Worm (Caenorhabditis elegans): ENCODE results near the gene xbx-6.

The xbx-6 gene

ce11 chrV:9689364-9689763, 13.5 kb upstream of the xbx-6 start (continued):
- TF ChIP-seq F37B4.10 (GFP tag; IDR thresholded peaks at IDR 0.05): no peak
- peak in 1 of 2 experiments; percentile 1 for TF ChIP-seq let-607 (tag; optimal IDR thresholded peaks at IDR 0.05)
- TF ChIP-seq ekl-4 (GFP tag; IDR thresholded peaks at IDR 0.05): peak; percentile 64; the same call in 1 of the 2 replicates
- no peak for TF ChIP-seq lsy-27 (tag; optimal IDR thresholded peaks at IDR 0.05; ENCODE audit: borderline replicate concordance, insufficient read depth)
- TF ChIP-seq lin-40 (tag; optimal IDR thresholded peaks at IDR 0.05): no peak
- TF ChIP-seq hlh-12 (tag; optimal IDR thresholded peaks at IDR 0.05): no peak
- no peak for TF ChIP-seq bed-2 (GFP tag; IDR thresholded peaks at IDR 0.05)
- no peak for TF ChIP-seq D2030.7 (GFP tag; IDR thresholded peaks at IDR 0.05)
- TF ChIP-seq tbx-9 (tag; optimal IDR thresholded peaks at IDR 0.05; ENCODE audit: borderline replicate concordance): no peak
- no peak for TF ChIP-seq ceh-40 (GFP tag; IDR thresholded peaks at IDR 0.05)
- TF ChIP-seq F33H1.4 (GFP tag; IDR thresholded peaks at IDR 0.05): no peak
- TF ChIP-seq nhr-27 (tag; optimal IDR thresholded peaks at IDR 0.05): no peak
- TF ChIP-seq Y53G8AR.9 (GFP tag; conservative IDR thresholded peaks at IDR 0.05): no peak
- TF ChIP-seq lin-54 (GFP tag; optimal IDR thresholded peaks at IDR 0.05): no peak
- TF ChIP-seq nhr-80 (tag; optimal IDR thresholded peaks at IDR 0.05): no peak
- TF ChIP-seq Y79H2A.3 (GFP tag; conservative IDR thresholded peaks at IDR 0.05): peak; percentile 83; the same call in 1 of the 2 replicates
- TF ChIP-seq F22D6.2 (tag; optimal IDR thresholded peaks at IDR 0.05): no peak
- TF ChIP-seq ceh-27 (GFP tag; optimal IDR thresholded peaks at IDR 0.05): no peak
- TF ChIP-seq ztf-18 (tag; optimal IDR thresholded peaks at IDR 0.05): no peak
- no peak for TF ChIP-seq hmg-20 (GFP tag; IDR thresholded peaks at IDR 0.05)
- TF ChIP-seq K12H6.12 (tag; optimal IDR thresholded peaks at IDR 0.05): no peak
- TF ChIP-seq xnd-1 (tag; optimal IDR thresholded peaks at IDR 0.05): no peak
- no peak for TF ChIP-seq gei-17 (GFP tag; optimal IDR thresholded peaks at IDR 0.05)
- no peak for TF ChIP-seq zfh-2 (GFP tag; conservative IDR thresholded peaks at IDR 0.05)
- no peak for TF ChIP-seq nfya-1 (tag; optimal IDR thresholded peaks at IDR 0.05; ENCODE audit: borderline replicate concordance, insufficient read depth)
- TF ChIP-seq B0035.1 (tag; optimal IDR thresholded peaks at IDR 0.05): no peak
- TF ChIP-seq C06A6.2 (GFP tag; conservative IDR thresholded peaks at IDR 0.05): no peak
- no peak for TF ChIP-seq mes-4 (tag; optimal IDR thresholded peaks at IDR 0.05)

DNA sequence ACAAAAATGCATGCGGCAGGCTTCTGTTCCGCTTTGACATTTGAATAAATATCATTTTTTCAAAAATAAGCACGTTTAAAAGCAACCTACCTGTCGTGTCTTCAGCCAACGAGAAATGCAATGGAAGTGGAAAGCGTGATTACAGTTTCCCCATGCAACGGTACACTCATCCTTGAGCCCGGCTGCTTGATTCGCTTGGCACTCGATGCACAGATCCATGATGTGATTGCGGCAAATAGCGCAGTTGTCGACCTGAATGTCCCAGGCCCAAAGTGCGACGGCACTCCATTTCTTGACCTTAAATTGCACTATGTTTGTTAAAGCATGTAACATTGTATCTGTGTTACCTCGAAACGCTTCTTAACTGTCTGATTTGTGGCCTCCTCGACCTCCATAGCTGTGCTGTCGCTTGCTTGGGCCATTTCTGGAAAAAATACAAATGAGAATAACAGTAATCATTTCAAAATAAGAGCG, 12.7 kb upstream of the xbx-6 start, which contains the start of gene rbx-1:
rbx-1 (minus strand) TSS at position 424 of the 474 bp plus-strand sequence.
- TF ChIP-seq repo-1 (tag; optimal IDR thresholded peaks at IDR 0.05) (no peak), Y79H2A.3 (GFP tag; conservative IDR thresholded peaks at IDR 0.05) (no peak), dpl-1 (GFP tag; optimal IDR thresholded peaks at IDR 0.05) (no peak), egl-18 (GFP tag; IDR thresholded peaks at IDR 0.05) (no peak), attf-6 (GFP tag; IDR thresholded peaks at IDR 0.05) (no peak), Y67H2A.10 (GFP tag; conservative IDR thresholded peaks at IDR 0.05) (no peak), let-607 (tag; optimal IDR thresholded peaks at IDR 0.05) (no peak), ztf-26 (tag; optimal IDR thresholded peaks at IDR 0.05) (no peak), F57C9.4 (tag; optimal IDR thresholded peaks at IDR 0.05) (no peak), Y56A3A.18 (GFP tag; IDR thresholded peaks at IDR 0.05) (no peak), B0035.1 (tag; optimal IDR thresholded peaks at IDR 0.05) (no peak), unc-130 (GFP tag; optimal IDR thresholded peaks at IDR 0.05) (no peak), B0261.1 (tag; optimal IDR thresholded peaks at IDR 0.05) (no peak), ceh-58 (GFP tag; IDR thresholded peaks at IDR 0.05) (no peak), xnd-1 (tag; optimal IDR thresholded peaks at IDR 0.05) (no peak), nhr-80 (tag; optimal IDR thresholded peaks at IDR 0.05) (no peak), F33H1.4 (GFP tag; IDR thresholded peaks at IDR 0.05) (no peak)
